Worm (Caenorhabditis elegans) whole organism, mixed stage, embryonic: ENCODE results near the gene lec-10.

Experiments used
- M03D4.4 ChIP-seq: sonication (generic microtip); optimal IDR thresholded peaks from 2 replicates; lab custom pipeline; 2017; ENCODE audit warnings: mild to moderate bottlenecking, missing genetic modification characterization, missing compliant biosample characterization
- ceh-39 ChIP-seq: fragments of 150-350 bp; optimal IDR thresholded peaks from 2 replicates; lab custom pipeline; 2014; ENCODE audit warnings: missing biosample characterization, missing genetic modification characterization
- ceh-43 ChIP-seq: fragments of 200-800 bp; sonication (Bioruptor generic); optimal IDR thresholded peaks from 2 replicates; lab custom pipeline; 2018; ENCODE audit warnings: mild to moderate bottlenecking, missing genetic modification characterization, moderate library complexity, missing compliant biosample characterization
- ces-1 ChIP-seq: fragments of 150-350 bp; optimal IDR thresholded peaks from 2 replicates; lab custom pipeline; 2014; ENCODE audit warnings: missing biosample characterization, missing genetic modification reagents, missing genetic modification characterization
- cnd-1 ChIP-seq: fragments of 200-800 bp; sonication (Bioruptor generic); optimal IDR thresholded peaks from 2 replicates; lab custom pipeline; 2018; ENCODE audit warnings: mild to moderate bottlenecking, missing genetic modification characterization, missing compliant biosample characterization
- drap-1 ChIP-seq: fragments of 200-800 bp; sonication (Bioruptor generic); optimal IDR thresholded peaks from 3 replicates; lab custom pipeline; 2018; ENCODE audit warnings: mild to moderate bottlenecking, missing genetic modification characterization, missing compliant biosample characterization
- elt-1 ChIP-seq: sonication (generic microtip); optimal IDR thresholded peaks from 2 replicates; lab custom pipeline; 2017; ENCODE audit warnings: missing genetic modification characterization, mild to moderate bottlenecking, missing compliant biosample characterization, antibody characterized with exemption, moderate library complexity, borderline replicate concordance; ENCODE audit not compliant: insufficient read depth
- flh-1 ChIP-seq: fragments of 200-800 bp; sonication (Bioruptor generic); optimal IDR thresholded peaks from 2 replicates; lab custom pipeline; 2018; ENCODE audit warnings: mild to moderate bottlenecking, missing genetic modification characterization, moderate library complexity, missing compliant biosample characterization
- ham-2 ChIP-seq: fragments of 200-800 bp; sonication (Bioruptor generic); optimal IDR thresholded peaks from 2 replicates; lab custom pipeline; 2018; ENCODE audit warnings: mild to moderate bottlenecking, missing genetic modification characterization, missing compliant biosample characterization
- hlh-1 ChIP-seq: fragments of 150-350 bp; optimal IDR thresholded peaks from 2 replicates; lab custom pipeline; 2014; ENCODE audit warnings: missing biosample characterization, missing genetic modification reagents, missing genetic modification characterization
- lin-13 ChIP-seq: fragments of 150-350 bp; optimal IDR thresholded peaks from 2 replicates; lab custom pipeline; 2014; ENCODE audit warnings: missing biosample characterization, missing genetic modification characterization
- lin-32 ChIP-seq: fragments of 200-800 bp; sonication (Bioruptor generic); optimal IDR thresholded peaks from 2 replicates; lab custom pipeline; 2018; ENCODE audit warnings: mild to moderate bottlenecking, missing genetic modification characterization, missing compliant biosample characterization
- lsy-2 ChIP-seq: fragments of 150-350 bp; optimal IDR thresholded peaks from 2 replicates; lab custom pipeline; 2014; ENCODE audit warnings: missing biosample characterization, missing genetic modification characterization
- mep-1 ChIP-seq: fragments of 150-350 bp; optimal IDR thresholded peaks from 2 replicates; lab custom pipeline; 2017; ENCODE audit warnings: missing biosample characterization, missing genetic modification reagents, missing genetic modification characterization, inconsistent platforms
- mls-2 ChIP-seq: sonication (generic microtip); optimal IDR thresholded peaks from 2 replicates; lab custom pipeline; 2016; ENCODE audit warnings: mild to moderate bottlenecking, missing genetic modification characterization, moderate library complexity, missing compliant biosample characterization
- nhr-12 ChIP-seq: fragments of 150-350 bp; optimal IDR thresholded peaks from 2 replicates; lab custom pipeline; 2014; ENCODE audit warnings: missing biosample characterization, missing genetic modification characterization
- nhr-237 ChIP-seq: fragments of 150-350 bp; optimal IDR thresholded peaks from 2 replicates; lab custom pipeline; 2014; ENCODE audit warnings: missing biosample characterization, missing genetic modification characterization
- nhr-28 ChIP-seq: fragments of 150-350 bp; optimal IDR thresholded peaks from 2 replicates; lab custom pipeline; 2014; ENCODE audit warnings: missing biosample characterization, missing genetic modification characterization
- nhr-76 ChIP-seq: sonication (generic microtip); optimal IDR thresholded peaks from 2 replicates; lab custom pipeline; 2017; ENCODE audit warnings: missing biosample characterization, missing genetic modification characterization
- pha-4 ChIP-seq: fragments of 150-350 bp; optimal IDR thresholded peaks from 2 replicates; lab custom pipeline; 2018; ENCODE audit warnings: missing biosample characterization, missing genetic modification reagents, missing genetic modification characterization
- sem-2 ChIP-seq: fragments of 200-800 bp; sonication (Bioruptor generic); optimal IDR thresholded peaks from 2 replicates; lab custom pipeline; 2018; ENCODE audit warnings: mild to moderate bottlenecking, missing genetic modification characterization, missing compliant biosample characterization
- sptf-1 ChIP-seq: sonication (generic microtip); optimal IDR thresholded peaks from 2 replicates; lab custom pipeline; 2017; ENCODE audit warnings: mild to moderate bottlenecking, missing genetic modification characterization, moderate library complexity, missing compliant biosample characterization
- unc-120 ChIP-seq: sonication (generic microtip); optimal IDR thresholded peaks from 2 replicates; lab custom pipeline; 2017; ENCODE audit warnings: missing genetic modification characterization, missing compliant biosample characterization; ENCODE audit not compliant: poor library complexity, severe bottlenecking
- unc-39 ChIP-seq: fragments of 150-350 bp; optimal IDR thresholded peaks from 2 replicates; lab custom pipeline; 2014; ENCODE audit warnings: missing biosample characterization, missing genetic modification characterization
- unc-62 ChIP-seq: fragments of 150-350 bp; optimal IDR thresholded peaks from 2 replicates; lab custom pipeline; 2014; ENCODE audit warnings: missing biosample characterization, missing genetic modification reagents, missing genetic modification characterization
- zip-8 ChIP-seq: fragments of 150-350 bp; optimal IDR thresholded peaks from 2 replicates; lab custom pipeline; 2014; ENCODE audit warnings: missing biosample characterization, missing genetic modification characterization
- ztf-11 ChIP-seq: fragments of 150-350 bp; optimal IDR thresholded peaks from 2 replicates; lab custom pipeline; 2014; ENCODE audit warnings: missing biosample characterization, missing genetic modification characterization

Gene lec-10

ce11 chrV:6458302-6458998 is 30.5 kb downstream of the lec-10 start:
- TF ChIP-seq elt-1 (tag; lab: Kevin White, UChicago), result no peak

ce11 chrV:6456903-6457302 is 32.0 kb downstream of the lec-10 start:
- TF ChIP-seq nhr-12 (tag; lab: Kevin White, UChicago), result no peak
- TF ChIP-seq unc-120 (tag; lab: Kevin White, UChicago), result no peak
- no peak for TF ChIP-seq cnd-1 (tag; lab: Kevin White, UChicago)
- TF ChIP-seq hlh-1 (tag; lab: Kevin White, UChicago), result peak; percentile 66
- no peak for TF ChIP-seq elt-1 (tag; lab: Kevin White, UChicago)
- TF ChIP-seq lin-32 (GFP tag; lab: Kevin White, UChicago), result no peak
- no peak for TF ChIP-seq ces-1 (GFP tag; lab: Kevin White, UChicago)
- TF ChIP-seq ztf-11 (tag; lab: Kevin White, UChicago), result no peak
- no peak for TF ChIP-seq unc-39 (tag; lab: Kevin White, UChicago)
- no peak for TF ChIP-seq sptf-1 (tag; lab: Kevin White, UChicago)
- TF ChIP-seq nhr-237 (tag; lab: Kevin White, UChicago), result no peak
- no peak for TF ChIP-seq lsy-2 (tag; lab: Kevin White, UChicago)
- TF ChIP-seq unc-62 (GFP tag; lab: Kevin White, UChicago), result peak; percentile 3
- TF ChIP-seq lin-13, result no peak
- TF ChIP-seq zip-8, result no peak

- TF ChIP-seq nhr-12 (tag; lab: Kevin White, UChicago) (no peak), M03D4.4 (tag; lab: Kevin White, UChicago) (no peak), nhr-28 (tag; lab: Kevin White, UChicago) (no peak), unc-120 (tag; lab: Kevin White, UChicago) (no peak), lin-13 (no peak), ceh-39 (tag; lab: Kevin White, UChicago) (no peak), ham-2 (GFP tag; lab: Kevin White, UChicago) (no peak), elt-1 (tag; lab: Kevin White, UChicago) (no peak), mls-2 (tag; lab: Kevin White, UChicago) (no peak), flh-1 (GFP tag; lab: Kevin White, UChicago) (no peak), lin-32 (GFP tag; lab: Kevin White, UChicago) (no peak), pha-4 (tag; lab: Kevin White, UChicago) (no peak), ceh-43 (GFP tag; lab: Kevin White, UChicago) (no peak), unc-62 (GFP tag; lab: Kevin White, UChicago) (no peak), sem-2 (GFP tag; lab: Kevin White, UChicago) (no peak), drap-1 (GFP tag; lab: Kevin White, UChicago) (no peak), hlh-1 (tag; lab: Kevin White, UChicago) (no peak), zip-8 (no peak), lsy-2 (tag; lab: Kevin White, UChicago) (no peak)
These were observed 35.8 kb downstream of the lec-10 start, which contains the start of gene acl-9 for ce11 chrV:6453122-6453521. Gene acl-9, plus strand, starts transcription at chrV:6453226.

ce11 chrV:6450129-6451011 is 38.5 kb downstream of the lec-10 start, which contains the start of gene acl-8:
Gene acl-8, plus strand, starts transcription at chrV:6450870.
- TF ChIP-seq drap-1 (GFP tag; lab: Kevin White, UChicago) (no peak), ztf-11 (tag; lab: Kevin White, UChicago) (no peak), unc-39 (tag; lab: Kevin White, UChicago) (no peak), unc-62 (GFP tag; lab: Kevin White, UChicago) (no peak), nhr-28 (tag; lab: Kevin White, UChicago) (no peak), mep-1 (tag; lab: Kevin White, UChicago) (no peak), unc-120 (tag; lab: Kevin White, UChicago) (no peak), elt-1 (tag; lab: Kevin White, UChicago) (no peak)

- TF ChIP-seq ceh-43 (GFP tag; lab: Kevin White, UChicago), result no peak
- no peak for TF ChIP-seq unc-39 (tag; lab: Kevin White, UChicago)
- no peak for TF ChIP-seq ztf-11 (tag; lab: Kevin White, UChicago)
- no peak for TF ChIP-seq ham-2 (GFP tag; lab: Kevin White, UChicago)
- TF ChIP-seq nhr-76 (tag; lab: Kevin White, UChicago), result no peak
These were observed 40.6 kb downstream of the lec-10 start, which contains the start of gene fbxa-196 for ce11 chrV:6448356-6448755. Gene fbxa-196, plus strand, starts transcription at chrV:6448656.
